Fruit fly (Drosophila melanogaster): ENCODE measurements around the gene Cp7Fa.

dm6 chrX:8442161-8442560 lies 28.5 kb upstream of the Cp7Fa start, which contains the start of gene CG12123:
- TF ChIP-seq D1 (tag; optimal IDR thresholded peaks at IDR 0.05) = no peak
- no peak for TF ChIP-seq CG14655 (GFP tag; optimal IDR thresholded peaks at IDR 0.05)
- no peak for TF ChIP-seq CG15710 (tag; optimal IDR thresholded peaks at IDR 0.05)
- TF ChIP-seq EcR (GFP tag; optimal IDR thresholded peaks at IDR 0.05) = no peak
- no peak for TF ChIP-seq CG12605 (GFP tag; IDR thresholded peaks at IDR 0.05)
- no peak for TF ChIP-seq rn (GFP tag; IDR thresholded peaks at IDR 0.05)

All from whole organism, pupa.